Worm (Caenorhabditis elegans): ENCODE measurements around the gene C42C1.8.

- TF ChIP-seq unc-62 (GFP tag; optimal IDR thresholded peaks at IDR 0.05), result no peak
- TF ChIP-seq ztf-1 (GFP tag; conservative IDR thresholded peaks at IDR 0.05), result no peak
- no peak for TF ChIP-seq nhr-11 (tag; optimal IDR thresholded peaks at IDR 0.05)
- no peak for TF ChIP-seq mdl-1 (tag; optimal IDR thresholded peaks at IDR 0.05)
- TF ChIP-seq nhr-23 (tag; optimal IDR thresholded peaks at IDR 0.05), result no peak
- TF ChIP-seq nhr-12 (tag; optimal IDR thresholded peaks at IDR 0.05), result no peak
- TF ChIP-seq nhr-237 (tag; optimal IDR thresholded peaks at IDR 0.05), result no peak
- no peak for TF ChIP-seq ceh-82 (tag; optimal IDR thresholded peaks at IDR 0.05)
- no peak for TF ChIP-seq lsy-2 (tag; optimal IDR thresholded peaks at IDR 0.05)
- TF ChIP-seq unc-39 (tag; optimal IDR thresholded peaks at IDR 0.05), result no peak
- TF ChIP-seq gmeb-1 (tag; optimal IDR thresholded peaks at IDR 0.05), result no peak
- no peak for TF ChIP-seq mbf-1 (tag; optimal IDR thresholded peaks at IDR 0.05)
Observed at ce11 chrIV:12287628-12288027, 3.2 kb upstream of the C42C1.8 start, which contains the start of gene erl-1.

Data from whole organism, L2 larva.